Fruit fly (Drosophila melanogaster): ENCODE data around the gene CG14957.

Gene CG14957

DNA sequence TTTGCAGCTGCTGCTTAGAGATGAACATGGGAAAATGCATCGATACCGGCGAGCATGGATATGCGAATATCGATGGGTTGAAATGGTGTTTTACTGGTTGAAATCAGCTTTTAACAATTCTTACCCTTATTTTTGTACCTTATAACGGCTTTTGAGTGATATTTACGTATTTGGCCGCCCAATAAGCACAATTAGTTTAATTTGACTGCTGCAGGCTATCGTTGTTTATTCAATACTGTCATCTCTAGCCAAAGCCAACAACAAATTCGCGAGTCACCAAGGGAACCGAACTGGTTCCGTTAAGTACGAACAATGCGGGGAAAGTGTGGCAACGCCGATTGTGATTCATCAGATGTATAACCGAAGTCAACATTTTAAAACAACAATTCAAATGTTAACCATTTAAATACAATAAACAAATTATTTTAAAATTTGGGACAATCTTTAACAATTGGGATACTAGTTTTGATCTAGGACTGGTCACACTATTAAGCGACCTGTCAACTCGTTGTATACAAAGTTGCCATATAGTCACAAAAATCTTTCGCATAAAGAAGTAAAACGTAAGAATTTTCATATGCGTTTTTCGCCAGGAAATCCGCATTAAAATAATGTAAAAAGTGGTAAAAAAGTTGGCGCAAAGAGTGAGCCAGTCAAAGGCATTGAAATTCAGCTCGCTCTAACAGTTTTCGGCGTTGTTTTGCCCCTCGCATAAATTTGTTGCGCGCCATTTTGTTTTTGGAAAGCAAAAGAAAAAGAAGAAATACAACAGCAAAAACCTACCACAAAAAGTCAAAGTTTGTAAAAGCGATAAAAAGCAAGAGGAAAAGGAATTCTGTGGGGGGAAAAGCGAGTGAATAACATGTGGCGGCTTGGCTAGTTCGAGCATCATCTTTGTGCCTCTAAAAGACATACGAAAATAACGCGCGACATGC, 39.0 kb upstream of the CG14957 start, which contains the start of the genes Usp5 and BtbVII (continued):
- TF ChIP-seq chif (GFP tag; optimal IDR thresholded peaks at IDR 0.05) (peak; percentile 41 to 61), trem (tag; optimal IDR thresholded peaks at IDR 0.05) (peak; percentile 99), CG17328 (GFP tag; IDR thresholded peaks at IDR 0.05) (peak; percentile 30; the same call in 1 of the 2 replicates), CG9437 (GFP tag; optimal IDR thresholded peaks at IDR 0.05) (peak; percentile 93), Adf1 (GFP tag; IDR thresholded peaks at IDR 0.05) (peak; percentile 48; the same call in 1 of the 2 replicates), CG32532 (GFP tag; IDR thresholded peaks at IDR 0.05) (peak; percentile 68), CG8944 (GFP tag; optimal IDR thresholded peaks at IDR 0.05) (peak; percentile 72), Aef1 (GFP tag; IDR thresholded peaks at IDR 0.05) (peak; percentile 84), CG14860 (GFP tag; IDR thresholded peaks at IDR 0.05; ENCODE audit: partially characterized antibody) (peak; percentile 94), cg (GFP tag; optimal IDR thresholded peaks at IDR 0.05) (no peak), CG3838 (GFP tag; optimal IDR thresholded peaks at IDR 0.05) (no peak), Deaf1 (tag; optimal IDR thresholded peaks at IDR 0.05) (no peak), Nf-YC (tag; optimal IDR thresholded peaks at IDR 0.05) (peak; percentile 2), twi (tag; optimal IDR thresholded peaks at IDR 0.05) (peak; percentile 18), kay (GFP tag; optimal IDR thresholded peaks at IDR 0.05) (peak; percentile 70), Hand (GFP tag; optimal IDR thresholded peaks at IDR 0.05) (no peak), nom (GFP tag; optimal IDR thresholded peaks at IDR 0.05) (peak; percentile 51), Max (GFP tag; optimal IDR thresholded peaks at IDR 0.05) (peak; percentile 43), Bteb2 (GFP tag; optimal IDR thresholded peaks at IDR 0.05) (peak; percentile 57), jing (GFP tag; optimal IDR thresholded peaks at IDR 0.05) (no peak), ro (GFP tag; IDR thresholded peaks at IDR 0.05) (no peak), z (GFP tag; IDR thresholded peaks at IDR 0.05) (no peak), run (tag; optimal IDR thresholded peaks at IDR 0.05) (no peak), odd (GFP tag; optimal IDR thresholded peaks at IDR 0.05) (no peak), H15 (GFP tag; IDR thresholded peaks at IDR 0.05) (0 out of 3 replicates have a peak, but pooled peaks have one; percentile 13), lbe (GFP tag; optimal IDR thresholded peaks at IDR 0.05) (peak; percentile 4), CG18599 (GFP tag; optimal IDR thresholded peaks at IDR 0.05) (no peak), Jarid2 (GFP tag; optimal IDR thresholded peaks at IDR 0.05) (no peak), shn (GFP tag; optimal IDR thresholded peaks at IDR 0.05) (peak; percentile 74), CG5245 (GFP tag; optimal IDR thresholded peaks at IDR 0.05) (no peak), CG33557 (GFP tag; optimal IDR thresholded peaks at IDR 0.05) (peak; percentile 50), TFAM (GFP tag; optimal IDR thresholded peaks at IDR 0.05) (no peak), CG10274 (GFP tag; optimal IDR thresholded peaks at IDR 0.05) (no peak), CG17802 (tag; optimal IDR thresholded peaks at IDR 0.05) (no peak), salm (tag; optimal IDR thresholded peaks at IDR 0.05) (no peak), CG10209 (GFP tag; optimal IDR thresholded peaks at IDR 0.05) (peak; percentile 56), org-1 (GFP tag; optimal IDR thresholded peaks at IDR 0.05) (peak; percentile 8), NK7.1 (GFP tag; optimal IDR thresholded peaks at IDR 0.05) (peak; percentile 32), pan (optimal IDR thresholded peaks at IDR 0.05) (no peak), pan (GFP tag; optimal IDR thresholded peaks at IDR 0.05 in 1 of 2, IDR thresholded peaks at IDR 0.05 in 1 of 2) (peak in 1 of 2 experiments; percentile 50), CG10959 (GFP tag; IDR thresholded peaks at IDR 0.05) (no peak; the same call in 1 of the 2 replicates), mam (GFP tag; optimal IDR thresholded peaks at IDR 0.05) (peak; percentile 75), az2 (GFP tag; optimal IDR thresholded peaks at IDR 0.05) (peak; percentile 64), sim (GFP tag; IDR thresholded peaks at IDR 0.05) (0 out of 2 replicates have a peak, but pooled peaks have one; percentile 7), nau (GFP tag; optimal IDR thresholded peaks at IDR 0.05) (no peak), Hr78 (GFP tag; optimal IDR thresholded peaks at IDR 0.05) (no peak), HmgZ (tag; optimal IDR thresholded peaks at IDR 0.05) (peak; percentile 69), CG11560 (tag; IDR thresholded peaks at IDR 0.05) (no peak)

All from whole organism, embryonic.